Fruit fly (Drosophila melanogaster): Measurements from ENCODE around the gene PolD1.

Gene PolD1

dm6 chr3L:16004401-16005237, 17.0 kb upstream of the PolD1 start, which contains the start of the genes hzg and mRpS31 (continued):
- TF ChIP-seq NK7.1 (GFP tag; optimal IDR thresholded peaks at IDR 0.05) (no peak), tap (tag; optimal IDR thresholded peaks at IDR 0.05) (peak; percentile 22), z (GFP tag; IDR thresholded peaks at IDR 0.05) (no peak), CG6254 (GFP tag; optimal IDR thresholded peaks at IDR 0.05) (no peak), her (GFP tag; optimal IDR thresholded peaks at IDR 0.05) (no peak), dpn (GFP tag; optimal IDR thresholded peaks at IDR 0.05) (peak; percentile 46 to 65), Med (GFP tag) (peak; percentile 87), CG6175 (GFP tag; IDR thresholded peaks at IDR 0.05) (no peak), CrebB (tag; optimal IDR thresholded peaks at IDR 0.05) (no peak), cas (GFP tag; IDR thresholded peaks at IDR 0.05) (no peak), CG1832 (GFP tag; optimal IDR thresholded peaks at IDR 0.05) (no peak), ap (GFP tag; IDR thresholded peaks at IDR 0.05) (no peak), sim (GFP tag; IDR thresholded peaks at IDR 0.05) (no peak), CG13287 (GFP tag; IDR thresholded peaks at IDR 0.05; ENCODE audit: partially characterized antibody) (peak; percentile 15; the same call in 1 of the 2 replicates), Deaf1 (tag; optimal IDR thresholded peaks at IDR 0.05) (peak; percentile 25), Doc2 (GFP tag; IDR thresholded peaks at IDR 0.05) (no peak), wek (GFP tag; optimal IDR thresholded peaks at IDR 0.05) (no peak), Usf (GFP tag; optimal IDR thresholded peaks at IDR 0.05) (no peak), CG10959 (GFP tag; IDR thresholded peaks at IDR 0.05) (no peak), HLH54F (GFP tag; optimal IDR thresholded peaks at IDR 0.05) (peak; percentile 45), HLH3B (GFP tag; IDR thresholded peaks at IDR 0.05) (no peak), crc (GFP tag; optimal IDR thresholded peaks at IDR 0.05) (peak; percentile 49), CG5245 (GFP tag; optimal IDR thresholded peaks at IDR 0.05) (no peak), CG11696 (GFP tag; IDR thresholded peaks at IDR 0.05) (no peak), CG4854 (GFP tag; optimal IDR thresholded peaks at IDR 0.05) (no peak), lilli (GFP tag; optimal IDR thresholded peaks at IDR 0.05) (peak; percentile 72), schlank (tag; optimal IDR thresholded peaks at IDR 0.05) (no peak), CG5180 (GFP tag; optimal IDR thresholded peaks at IDR 0.05) (no peak), Bteb2 (GFP tag; optimal IDR thresholded peaks at IDR 0.05) (peak; percentile 27), ken (GFP tag; IDR thresholded peaks at IDR 0.05) (0 out of 3 replicates have a peak, but pooled peaks have one; percentile 37), Nf-YC (tag; optimal IDR thresholded peaks at IDR 0.05) (peak; percentile 56), p53 (GFP tag; optimal IDR thresholded peaks at IDR 0.05) (no peak), btn (GFP tag; optimal IDR thresholded peaks at IDR 0.05) (no peak), CG1603 (tag; optimal IDR thresholded peaks at IDR 0.05) (no peak), onecut (GFP tag; IDR thresholded peaks at IDR 0.05) (no peak), CG7745 (tag; optimal IDR thresholded peaks at IDR 0.05) (peak; percentile 20), ato (GFP tag; IDR thresholded peaks at IDR 0.05; ENCODE audit: partially characterized antibody) (no peak), CG13624 (GFP tag; optimal IDR thresholded peaks at IDR 0.05) (peak; percentile 15), MESR4 (GFP tag; optimal IDR thresholded peaks at IDR 0.05) (peak; percentile 63), Gsc (GFP tag; IDR thresholded peaks at IDR 0.05) (no peak), hkb (optimal IDR thresholded peaks at IDR 0.05) (no peak), hkb (GFP tag; IDR thresholded peaks at IDR 0.05) (no peak), Dp (GFP tag; optimal IDR thresholded peaks at IDR 0.05) (peak; percentile 9), CG14710 (tag; optimal IDR thresholded peaks at IDR 0.05) (peak; percentile 79), wor (GFP tag; IDR thresholded peaks at IDR 0.05) (no peak), lov (optimal IDR thresholded peaks at IDR 0.05) (no peak), lov (GFP tag; IDR thresholded peaks at IDR 0.05) (no peak), Hey (tag; optimal IDR thresholded peaks at IDR 0.05) (no peak), Dbx (GFP tag; IDR thresholded peaks at IDR 0.05) (peak; percentile 19; the same call in 1 of the 3 replicates), CG15514 (GFP tag; optimal IDR thresholded peaks at IDR 0.05) (peak; percentile 41), CG2889 (GFP tag; IDR thresholded peaks at IDR 0.05) (no peak)
